Worm (Caenorhabditis elegans): ENCODE results near the gene gasr-8.

- TF ChIP-seq pag-3 (tag; optimal IDR thresholded peaks at IDR 0.05; ENCODE audit: borderline replicate concordance, insufficient read depth) (no peak), dpl-1 (GFP tag; optimal IDR thresholded peaks at IDR 0.05) (no peak), fkh-10 (GFP tag; optimal IDR thresholded peaks at IDR 0.05) (no peak), C04F5.9 (tag; optimal IDR thresholded peaks at IDR 0.05) (no peak), tbx-2 (tag; optimal IDR thresholded peaks at IDR 0.05) (no peak), isw-1 (GFP tag; IDR thresholded peaks at IDR 0.05) (no peak), elt-3 (tag; optimal IDR thresholded peaks at IDR 0.05) (no peak), unc-62 (GFP tag; optimal IDR thresholded peaks at IDR 0.05) (no peak), blmp-1 (tag; optimal IDR thresholded peaks at IDR 0.05) (no peak)
These were observed 5.0 kb upstream of the gasr-8 start for ce11 chrV:14683926-14684325.
